Fruit fly (Drosophila melanogaster): ENCODE measurements around the gene Pp4-19C.

dm6 chrX:20468192-20468591 lies 44.4 kb upstream of the Pp4-19C start:
- TF ChIP-seq Myc (optimal IDR thresholded peaks at IDR 0.05) (no peak), h (optimal IDR thresholded peaks at IDR 0.05) (no peak), ttk (optimal IDR thresholded peaks at IDR 0.05) (no peak), Sin3A (optimal IDR thresholded peaks at IDR 0.05) (no peak), insv (optimal IDR thresholded peaks at IDR 0.05) (no peak)
